Worm (Caenorhabditis elegans) whole organism, L1 larva: ENCODE data around the gene dlc-3.
A peak's percentile ranks its signal among the peaks of the same experiment; 100 is the strongest.

Experiments used
- C16A3.4 ChIP-seq: fragments of 150-350 bp; optimal IDR thresholded peaks from 2 replicates; lab custom pipeline; 2014; ENCODE audit warnings: missing biosample characterization, missing genetic modification characterization
- alr-1 ChIP-seq: fragments of 200-800 bp; sonication (Bioruptor generic); optimal IDR thresholded peaks from 2 replicates; lab custom pipeline; 2018; ENCODE audit warnings: borderline replicate concordance, mild to moderate bottlenecking, missing genetic modification characterization, missing compliant biosample characterization
- aly-2 ChIP-seq: fragments of 150-350 bp; optimal IDR thresholded peaks from 2 replicates; lab custom pipeline; 2014; ENCODE audit warnings: missing biosample characterization, missing genetic modification characterization
- blmp-1 ChIP-seq: fragments of 150-350 bp; optimal IDR thresholded peaks from 2 replicates; lab custom pipeline; 2014; ENCODE audit warnings: missing biosample characterization, missing genetic modification characterization
- ceh-63 ChIP-seq: fragments of 200-800 bp; sonication (Bioruptor generic); optimal IDR thresholded peaks from 2 replicates; lab custom pipeline; 2018; ENCODE audit warnings: mild to moderate bottlenecking, missing genetic modification characterization, missing compliant biosample characterization
- ces-1 ChIP-seq: fragments of 150-350 bp; optimal IDR thresholded peaks from 2 replicates; lab custom pipeline; 2014; ENCODE audit warnings: missing biosample characterization, missing genetic modification reagents, missing genetic modification characterization
- dpl-1 ChIP-seq, 3 experiments: fragments of 150-350 bp in 2 of 3; sonication (generic microtip) in 1 of 3; optimal IDR thresholded peaks; 2 replicates each; lab custom pipeline; 2014 to 2017; ENCODE audit warnings: missing biosample characterization in 3 of 3, missing genetic modification characterization in 3 of 3, missing genetic modification reagents in 3 of 3
- dsc-1 ChIP-seq: sonication (generic microtip); optimal IDR thresholded peaks from 2 replicates; lab custom pipeline; 2016; ENCODE audit warnings: mild to moderate bottlenecking, missing genetic modification characterization, missing compliant biosample characterization
- efl-1 ChIP-seq, 4 experiments: fragments of 150-350 bp; optimal IDR thresholded peaks in 3 of 4; peaks in 1 of 4; 1 replicate in 1 of 4; 2 replicates in 3 of 4; lab custom pipeline; 2014; ENCODE audit warnings: missing biosample characterization in 2 of 4, missing genetic modification characterization in 2 of 4, missing genetic modification reagents in 2 of 4
- egl-13 ChIP-seq: sonication (generic microtip); optimal IDR thresholded peaks from 2 replicates; lab custom pipeline; 2016; ENCODE audit warnings: missing genotype, missing genetic modification reagents, missing genetic modification characterization, missing compliant biosample characterization
- egl-27 ChIP-seq, 2 experiments: fragments of 150-350 bp in 1 of 2; sonication (generic microtip); optimal IDR thresholded peaks; 3 replicates each; lab custom pipeline; 2017 to 2018; ENCODE audit warnings: missing biosample characterization in 2 of 2, missing genetic modification characterization in 2 of 2, missing genetic modification reagents in 2 of 2
- elt-2 ChIP-seq: sonication (generic microtip); optimal IDR thresholded peaks from 2 replicates; lab custom pipeline; 2016; ENCODE audit warnings: missing genetic modification characterization, mild to moderate bottlenecking, inconsistent platforms, missing compliant biosample characterization, missing genetic modification reagents
- elt-3 ChIP-seq, 6 experiments: fragments of 150-350 bp in 1 of 6; sonication (generic microtip); optimal IDR thresholded peaks; 2 replicates each; lab custom pipeline; 2017 to 2018; ENCODE audit warnings: missing biosample characterization in 6 of 6, missing genetic modification characterization in 6 of 6, inconsistent platforms in 1 of 6
- ets-5 ChIP-seq: fragments of 200-800 bp; sonication (Bioruptor generic); IDR thresholded peaks from 2 replicates; pipeline ENCODE4 v1.3.6; 2022; ENCODE audit warnings: missing genetic modification characterization, missing compliant biosample characterization
- fkh-10 ChIP-seq: sonication (generic microtip); optimal IDR thresholded peaks from 2 replicates; lab custom pipeline; 2017; ENCODE audit warnings: missing biosample characterization, missing genetic modification reagents, missing genetic modification characterization
- fkh-4 ChIP-seq: sonication (generic microtip); optimal IDR thresholded peaks from 2 replicates; lab custom pipeline; 2016; ENCODE audit warnings: missing compliant biosample characterization, missing genetic modification characterization, borderline replicate concordance
- fkh-8 ChIP-seq: sonication (generic microtip); optimal IDR thresholded peaks from 2 replicates; lab custom pipeline; 2016; ENCODE audit warnings: mild to moderate bottlenecking, missing genetic modification characterization, missing compliant biosample characterization
- hlh-17 ChIP-seq: fragments of 200-800 bp; sonication (Bioruptor generic); optimal IDR thresholded peaks from 2 replicates; lab custom pipeline; 2018; ENCODE audit warnings: missing genetic modification characterization, mild to moderate bottlenecking, missing compliant biosample characterization, moderate library complexity, borderline replicate concordance
- hlh-4 ChIP-seq: sonication (generic microtip); optimal IDR thresholded peaks from 2 replicates; lab custom pipeline; 2016; ENCODE audit warnings: mild to moderate bottlenecking, missing genetic modification characterization, missing compliant biosample characterization
- hpl-2 ChIP-seq: fragments of 150-350 bp; optimal IDR thresholded peaks from 2 replicates; lab custom pipeline; 2014; ENCODE audit warnings: missing biosample characterization, missing genetic modification reagents, missing genetic modification characterization
- irx-1 ChIP-seq: sonication (generic microtip); optimal IDR thresholded peaks from 2 replicates; lab custom pipeline; 2016; ENCODE audit warnings: missing genetic modification characterization, missing compliant biosample characterization
- jun-1 ChIP-seq: fragments of 150-350 bp; optimal IDR thresholded peaks from 2 replicates; lab custom pipeline; 2014; ENCODE audit warnings: missing biosample characterization, missing genetic modification reagents, missing genetic modification characterization
- lin-13 ChIP-seq: fragments of 150-350 bp; optimal IDR thresholded peaks from 2 replicates; lab custom pipeline; 2014; ENCODE audit warnings: missing biosample characterization, missing genetic modification reagents, missing genetic modification characterization
- lin-39 ChIP-seq: fragments of 150-350 bp; optimal IDR thresholded peaks from 2 replicates; lab custom pipeline; 2014; ENCODE audit warnings: missing biosample characterization, missing genetic modification reagents, missing genetic modification characterization
- lir-3 ChIP-seq: sonication (generic microtip); optimal IDR thresholded peaks from 2 replicates; lab custom pipeline; 2016; ENCODE audit warnings: mild to moderate bottlenecking, missing genetic modification characterization, moderate library complexity, missing compliant biosample characterization; ENCODE audit not compliant: poor library complexity
- lsy-2 ChIP-seq, 2 experiments: fragments of 150-350 bp; optimal IDR thresholded peaks; 2 replicates each; lab custom pipeline; 2014; ENCODE audit warnings: missing biosample characterization in 2 of 2, missing genetic modification characterization in 2 of 2
- mab-9 ChIP-seq: fragments of 200-800 bp; sonication (Bioruptor generic); IDR thresholded peaks from 2 replicates; pipeline ENCODE4 v1.3.6; 2022; ENCODE audit warnings: missing genetic modification reagents, missing genetic modification characterization, missing compliant biosample characterization
- mdl-1 ChIP-seq, 2 experiments: fragments of 150-350 bp; optimal IDR thresholded peaks; 2 replicates each; lab custom pipeline; 2014 to 2017; ENCODE audit warnings: missing biosample characterization in 2 of 2, missing genetic modification characterization in 2 of 2, inconsistent platforms in 1 of 2
- mep-1 ChIP-seq: fragments of 150-350 bp; optimal IDR thresholded peaks from 2 replicates; lab custom pipeline; 2014; ENCODE audit warnings: missing biosample characterization, missing genetic modification characterization
- nhr-237 ChIP-seq: fragments of 150-350 bp; optimal IDR thresholded peaks from 2 replicates; lab custom pipeline; 2014; ENCODE audit warnings: missing biosample characterization, missing genetic modification characterization
- nhr-71 ChIP-seq: sonication (generic microtip); optimal IDR thresholded peaks from 2 replicates; lab custom pipeline; 2016; ENCODE audit warnings: mild to moderate bottlenecking, missing genetic modification characterization, moderate library complexity, missing compliant biosample characterization
- nhr-77 ChIP-seq: fragments of 150-350 bp; optimal IDR thresholded peaks from 2 replicates; lab custom pipeline; 2014; ENCODE audit warnings: missing biosample characterization, missing genetic modification characterization
- nhr-85 ChIP-seq: sonication (generic microtip); peaks from one replicate; lab custom pipeline; 2016; ENCODE audit warnings: missing genetic modification characterization, inconsistent platforms, missing compliant biosample characterization
- nhr-90 ChIP-seq: sonication (generic microtip); optimal IDR thresholded peaks from 2 replicates; lab custom pipeline; 2016; ENCODE audit warnings: mild to moderate bottlenecking, missing genetic modification characterization, missing compliant biosample characterization; ENCODE audit not compliant: poor library complexity
- pag-3 ChIP-seq: sonication (generic microtip); optimal IDR thresholded peaks from 2 replicates; lab custom pipeline; 2017; ENCODE audit warnings: missing genetic modification characterization, mild to moderate bottlenecking, missing compliant biosample characterization, antibody characterized with exemption, borderline replicate concordance; ENCODE audit not compliant: insufficient read depth
- pqm-1 ChIP-seq: sonication (generic microtip); optimal IDR thresholded peaks from 3 replicates; lab custom pipeline; 2017; ENCODE audit warnings: missing biosample characterization, missing genetic modification characterization
- snpc-4 ChIP-seq: fragments of 150-350 bp; optimal IDR thresholded peaks from 2 replicates; lab custom pipeline; 2014; ENCODE audit warnings: missing biosample characterization, missing genetic modification characterization
- sox-4 ChIP-seq: sonication (generic microtip); optimal IDR thresholded peaks from 2 replicates; lab custom pipeline; 2016; ENCODE audit warnings: missing genetic modification characterization, missing compliant biosample characterization
- sup-37 ChIP-seq: fragments of 200-800 bp; sonication (Bioruptor generic); optimal IDR thresholded peaks from 2 replicates; lab custom pipeline; 2018; ENCODE audit warnings: mild to moderate bottlenecking, missing genetic modification characterization, missing compliant biosample characterization
- swsn-7 ChIP-seq: sonication (generic microtip); optimal IDR thresholded peaks from 2 replicates; lab custom pipeline; 2016; ENCODE audit warnings: missing genetic modification characterization, missing compliant biosample characterization
- unc-130 ChIP-seq: fragments of 150-350 bp; optimal IDR thresholded peaks from 2 replicates; lab custom pipeline; 2017; ENCODE audit warnings: missing biosample characterization, missing genetic modification characterization, inconsistent platforms
- unc-30 ChIP-seq: sonication (generic microtip); optimal IDR thresholded peaks from 2 replicates; lab custom pipeline; 2017; ENCODE audit warnings: missing biosample characterization, missing genetic modification characterization
- unc-62 ChIP-seq: fragments of 150-350 bp; optimal IDR thresholded peaks from 2 replicates; lab custom pipeline; 2014; ENCODE audit warnings: missing biosample characterization, missing genetic modification reagents, missing genetic modification characterization
- vab-15 ChIP-seq: sonication (generic microtip); optimal IDR thresholded peaks from 2 replicates; lab custom pipeline; 2017; ENCODE audit warnings: missing genotype, mild to moderate bottlenecking, missing genetic modification characterization, missing compliant biosample characterization
- xbp-1 ChIP-seq: sonication (generic microtip); optimal IDR thresholded peaks from 2 replicates; lab custom pipeline; 2016; ENCODE audit warnings: missing genetic modification characterization, missing compliant biosample characterization
- zag-1 ChIP-seq: fragments of 150-350 bp; optimal IDR thresholded peaks from 2 replicates; lab custom pipeline; 2014; ENCODE audit warnings: missing biosample characterization, missing genetic modification characterization
- zip-4 ChIP-seq: fragments of 200-800 bp; sonication (Bioruptor generic); optimal IDR thresholded peaks from 2 replicates; lab custom pipeline; 2018; ENCODE audit warnings: mild to moderate bottlenecking, missing genetic modification characterization, moderate library complexity, missing compliant biosample characterization
- ztf-11 ChIP-seq, 2 experiments: sonication (generic microtip); optimal IDR thresholded peaks; 2 replicates each; lab custom pipeline; 2016 to 2017; ENCODE audit warnings: missing genetic modification characterization in 2 of 2, missing biosample characterization in 1 of 2, missing compliant biosample characterization in 1 of 2
- ztf-4 ChIP-seq: fragments of 150-350 bp; optimal IDR thresholded peaks from 2 replicates; lab custom pipeline; 2014; ENCODE audit warnings: missing biosample characterization, missing genetic modification characterization

Gene dlc-3

DNA sequence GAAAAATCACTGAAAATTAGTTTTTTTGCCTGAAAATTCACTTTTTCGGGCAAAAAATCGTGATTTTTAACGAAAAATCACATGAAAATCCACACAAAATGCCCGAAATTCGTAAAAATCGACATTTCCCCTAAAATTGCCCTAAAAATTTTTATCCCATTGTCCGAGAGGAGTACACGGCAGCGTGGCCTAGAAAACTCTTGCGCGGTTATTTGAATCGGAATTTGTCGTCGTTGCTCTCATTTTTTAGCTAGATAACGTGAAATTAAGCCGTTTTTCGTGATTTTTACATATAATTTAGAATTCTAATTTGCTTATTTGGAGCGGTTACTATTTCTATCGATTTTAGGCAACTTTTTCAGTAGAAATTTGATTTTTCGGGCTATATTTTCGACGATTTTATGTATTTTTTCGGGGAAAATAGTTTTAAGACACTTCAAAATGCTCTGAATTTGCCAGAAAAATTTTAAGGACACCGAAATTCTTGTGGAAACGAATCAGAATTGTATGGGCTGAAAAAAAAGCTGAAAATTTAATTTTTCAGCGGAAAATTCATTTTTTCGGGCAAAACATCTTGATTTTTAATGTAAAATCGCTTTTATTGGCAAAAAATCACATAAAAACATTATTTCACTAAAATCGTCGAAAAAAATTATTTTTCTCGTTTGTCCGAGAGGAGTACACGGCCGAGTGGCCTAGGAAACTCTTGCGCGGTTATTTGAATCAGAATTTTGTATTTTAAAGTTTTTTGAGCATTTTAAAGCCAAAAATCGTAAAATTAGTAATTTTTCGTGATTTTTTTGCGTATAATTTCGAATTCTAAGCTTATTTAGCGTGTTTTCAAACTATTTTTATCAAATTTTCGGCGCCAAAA lies 16.7 kb upstream of the dlc-3 start (continued):
- TF ChIP-seq hlh-17 (GFP tag; lab: Kevin White, UChicago) (peak; percentile 82), fkh-10 (GFP tag; lab: Kevin White, UChicago) (no peak), ztf-4 (peak; percentile 16), elt-3 (tag; optimal IDR thresholded peaks at IDR 0.05; lab: Kevin White, UChicago) (peak in 2 of 6 experiments; percentile 42 to 64), C16A3.4 (tag; lab: Kevin White, UChicago) (peak; percentile 38), dsc-1 (tag; lab: Kevin White, UChicago) (peak; percentile 96), egl-13 (peak; percentile 97), nhr-90 (tag; lab: Kevin White, UChicago) (peak; percentile 96), xbp-1 (tag; lab: Kevin White, UChicago) (peak; percentile 87), fkh-4 (tag; lab: Kevin White, UChicago) (peak; percentile 99), lsy-2 (tag; optimal IDR thresholded peaks at IDR 0.05; lab: Kevin White, UChicago) (peak; percentile 74 to 81), dpl-1 (GFP tag; optimal IDR thresholded peaks at IDR 0.05; lab: Kevin White, UChicago) (peak; percentile 92 to 97 (median 96)), pqm-1 (no peak), lin-13 (peak; percentile 51), nhr-77 (tag; lab: Kevin White, UChicago) (no peak), sox-4 (tag; lab: Kevin White, UChicago) (peak; percentile 95), ces-1 (GFP tag; lab: Kevin White, UChicago) (no peak), mab-9 (GFP tag; lab: Robert Waterston, UW) (peak; percentile 93), nhr-71 (peak; percentile 92), unc-130 (tag; lab: Kevin White, UChicago) (peak; percentile 62), lin-39 (tag; lab: Kevin White, UChicago) (peak; percentile 74), nhr-85 (tag; lab: Kevin White, UChicago) (peak; percentile 97), mdl-1 (tag; optimal IDR thresholded peaks at IDR 0.05; lab: Kevin White, UChicago) (peak in 1 of 2 experiments; percentile 5), fkh-8 (tag; lab: Kevin White, UChicago) (peak; percentile 73), elt-2 (tag; lab: Kevin White, UChicago) (peak; percentile 72), hlh-4 (peak; percentile 94), irx-1 (tag; lab: Kevin White, UChicago) (peak; percentile 98), zag-1 (no peak), alr-1 (no peak), ztf-11 (tag; optimal IDR thresholded peaks at IDR 0.05; lab: Kevin White, UChicago) (peak in 1 of 2 experiments; percentile 98), aly-2 (tag; lab: Kevin White, UChicago) (peak; percentile 62), ets-5 (GFP tag; lab: Robert Waterston, UW) (no peak), unc-30 (tag; lab: Kevin White, UChicago) (no peak), efl-1 (optimal IDR thresholded peaks at IDR 0.05; lab: Kevin White, UChicago) (peak; percentile 73 to 97), efl-1 (GFP tag; optimal IDR thresholded peaks at IDR 0.05 in 1 of 2; lab: Kevin White, UChicago) (peak; percentile 98 to 100), mep-1 (tag; lab: Kevin White, UChicago) (peak; percentile 67), hpl-2 (GFP tag; lab: Kevin White, UChicago) (no peak), snpc-4 (peak; percentile 50), unc-62 (GFP tag; lab: Kevin White, UChicago) (no peak), jun-1 (tag; lab: Kevin White, UChicago) (peak; percentile 52), nhr-237 (no peak), lir-3 (tag; lab: Kevin White, UChicago) (peak; percentile 98), swsn-7 (tag; lab: Kevin White, UChicago) (peak; percentile 88), zip-4 (GFP tag; lab: Kevin White, UChicago) (peak; percentile 82), blmp-1 (peak; percentile 42), sup-37 (GFP tag; lab: Kevin White, UChicago) (peak; percentile 70), egl-27 (tag; optimal IDR thresholded peaks at IDR 0.05; lab: Kevin White, UChicago) (no peak), ceh-63 (peak; percentile 80), pag-3 (tag; lab: Kevin White, UChicago) (no peak), vab-15 (tag; lab: Kevin White, UChicago) (no peak)
